Fruit fly (Drosophila melanogaster) whole organism, embryonic: Measurements from ENCODE around the gene CG18262.

Experiments used
- Atf3 ChIP-seq: fragments of 200-800 bp; sonication (Bioruptor generic); optimal IDR thresholded peaks from 3 replicates; lab custom pipeline; 2016; ENCODE audit warnings: missing biosample characterization, missing genetic modification characterization
- Awh ChIP-seq: fragments of 200-800 bp; sonication (Bioruptor generic); IDR thresholded peaks from 2 replicates; pipeline ENCODE4, ENCODE4 v1.3.6; 2022; ENCODE audit warnings: missing biosample characterization, missing genetic modification characterization
- CG10147 ChIP-seq: fragments of 200-800 bp; sonication (Bioruptor generic); optimal IDR thresholded peaks from 2 replicates; lab custom pipeline; 2019; ENCODE audit warnings: missing biosample characterization, mild to moderate bottlenecking, missing genetic modification characterization, moderate library complexity
- CG10462 ChIP-seq: fragments of 200-800 bp; sonication (Bioruptor generic); optimal IDR thresholded peaks from 2 replicates; lab custom pipeline; 2016; ENCODE audit warnings: missing biosample characterization, missing genetic modification characterization
- CG11247 ChIP-seq: fragments of 200-800 bp; sonication (Bioruptor generic); IDR thresholded peaks from 2 replicates; pipeline ENCODE4 v1.3.6; 2022; ENCODE audit warnings: missing biosample characterization, missing genetic modification characterization
- CG12071 ChIP-seq: fragments of 200-800 bp; sonication (Bioruptor generic); optimal IDR thresholded peaks from 3 replicates; lab custom pipeline; 2018; ENCODE audit warnings: missing biosample characterization, mild to moderate bottlenecking, missing genetic modification characterization
- CG14965 ChIP-seq: fragments of 200-800 bp; sonication (Bioruptor generic); optimal IDR thresholded peaks from 2 replicates; lab custom pipeline; 2016; ENCODE audit warnings: missing biosample characterization, missing genetic modification characterization, borderline replicate concordance
- CG15601 ChIP-seq: fragments of 200-800 bp; sonication (Bioruptor generic); optimal IDR thresholded peaks from 3 replicates; lab custom pipeline; 2019; ENCODE audit warnings: missing biosample characterization, mild to moderate bottlenecking, missing genetic modification characterization, moderate library complexity
- CG15696 ChIP-seq: fragments of 200-800 bp; sonication (Bioruptor generic); optimal IDR thresholded peaks from 2 replicates; lab custom pipeline; 2019; ENCODE audit warnings: missing biosample characterization, mild to moderate bottlenecking, missing genetic modification characterization, moderate library complexity
- CG17328 ChIP-seq: fragments of 200-800 bp; sonication (Bioruptor generic); IDR thresholded peaks from 2 replicates; pipeline ENCODE4 v1.3.6; 2022; ENCODE audit warnings: missing biosample characterization, missing genetic modification characterization
- CG17359 ChIP-seq: fragments of 200-800 bp; sonication (Bioruptor generic); optimal IDR thresholded peaks from 3 replicates; lab custom pipeline; 2018; ENCODE audit warnings: missing biosample characterization, mild to moderate bottlenecking, missing genetic modification characterization, moderate library complexity
- CG2120 ChIP-seq: fragments of 200-800 bp; sonication (Bioruptor generic); optimal IDR thresholded peaks from 3 replicates; lab custom pipeline; 2016; ENCODE audit warnings: missing biosample characterization, missing genetic modification characterization
- CG2202 ChIP-seq: fragments of 200-800 bp; sonication (Bioruptor generic); optimal IDR thresholded peaks from 2 replicates; lab custom pipeline; 2018; ENCODE audit warnings: missing biosample characterization, mild to moderate bottlenecking, missing genetic modification characterization
- CG31388 ChIP-seq: fragments of 200-800 bp; sonication (Bioruptor generic); optimal IDR thresholded peaks from 2 replicates; lab custom pipeline; 2016; ENCODE audit warnings: missing biosample characterization, missing genetic modification characterization
- CG4820 ChIP-seq: fragments of 200-800 bp; sonication (Bioruptor generic); optimal IDR thresholded peaks from 3 replicates; lab custom pipeline; 2016; ENCODE audit warnings: missing biosample characterization, missing genetic modification characterization
- CG7745 ChIP-seq: fragments of 200-800 bp; sonication (Bioruptor generic); optimal IDR thresholded peaks from 2 replicates; lab custom pipeline; 2018; ENCODE audit warnings: missing biosample characterization, mild to moderate bottlenecking, missing genetic modification characterization, moderate library complexity
- CG7786 ChIP-seq: fragments of 200-800 bp; sonication (Bioruptor generic); optimal IDR thresholded peaks from 2 replicates; lab custom pipeline; 2016; ENCODE audit warnings: missing biosample characterization, missing genetic modification characterization
- CG9609 ChIP-seq: fragments of 200-800 bp; sonication (Bioruptor generic); optimal IDR thresholded peaks from 3 replicates; lab custom pipeline; 2016; ENCODE audit warnings: missing biosample characterization, missing genetic modification characterization
- CG9727 ChIP-seq: fragments of 200-800 bp; sonication (Bioruptor generic); optimal IDR thresholded peaks from 3 replicates; lab custom pipeline; 2017; ENCODE audit warnings: missing biosample characterization, mild to moderate bottlenecking, missing genetic modification characterization
- Chrac-16 ChIP-seq: fragments of 200-800 bp; sonication (Bioruptor generic); optimal IDR thresholded peaks from 3 replicates; lab custom pipeline; 2016; ENCODE audit warnings: missing biosample characterization, missing genetic modification characterization
- E2f2 ChIP-seq: fragments of 200-800 bp; sonication (Bioruptor generic); IDR thresholded peaks from 2 replicates; pipeline ENCODE4 v1.3.6; 2022; ENCODE audit warnings: missing biosample characterization, missing genetic modification characterization
- Fer1 ChIP-seq: fragments of 200-800 bp; sonication (Bioruptor generic); optimal IDR thresholded peaks from 2 replicates; lab custom pipeline; 2017; ENCODE audit warnings: missing biosample characterization, mild to moderate bottlenecking, missing genetic modification characterization
- Fer3 ChIP-seq: fragments of 200-800 bp; sonication (Bioruptor generic); optimal IDR thresholded peaks from 2 replicates; lab custom pipeline; 2018; ENCODE audit warnings: missing biosample characterization, mild to moderate bottlenecking, missing genetic modification characterization, moderate library complexity
- Hey ChIP-seq: fragments of 200-800 bp; sonication (Bioruptor generic); optimal IDR thresholded peaks from 3 replicates; lab custom pipeline; 2018; ENCODE audit warnings: missing biosample characterization, mild to moderate bottlenecking, missing genetic modification characterization
- Nf-YA ChIP-seq: fragments of 200-800 bp; sonication (Bioruptor generic); IDR thresholded peaks from 2 replicates; pipeline ENCODE4 v1.3.6; 2022; ENCODE audit warnings: missing biosample characterization, missing genetic modification characterization
- Opbp ChIP-seq: fragments of 200-800 bp; sonication (Bioruptor generic); IDR thresholded peaks from 3 replicates; pipeline ENCODE4 v1.3.6; 2022; ENCODE audit warnings: missing biosample characterization, missing genetic modification characterization; ENCODE audit not compliant: partially characterized antibody
- Taf1 ChIP-seq: fragments of 200-800 bp; sonication (Bioruptor generic); IDR thresholded peaks from 2 replicates; pipeline ENCODE4 v1.3.6; 2022; ENCODE audit warnings: missing biosample characterization, missing genetic modification characterization
- Usf ChIP-seq: fragments of 200-800 bp; sonication (Bioruptor generic); optimal IDR thresholded peaks from 2 replicates; lab custom pipeline; 2017; ENCODE audit warnings: missing genotype, missing biosample characterization, missing genetic modification characterization
- az2 ChIP-seq: fragments of 200-800 bp; sonication (Bioruptor generic); optimal IDR thresholded peaks from 3 replicates; lab custom pipeline; 2016; ENCODE audit warnings: missing biosample characterization, missing genetic modification characterization
- bbx ChIP-seq: fragments of 200-800 bp; sonication (Bioruptor generic); IDR thresholded peaks from 2 replicates; pipeline ENCODE4 v1.3.6; 2022; ENCODE audit warnings: missing biosample characterization, missing genetic modification characterization; ENCODE audit not compliant: partially characterized antibody
- br ChIP-seq: fragments of >200 bp; optimal IDR thresholded peaks from 2 replicates; lab custom pipeline; 2017
- bsh ChIP-seq, 2 experiments: fragments of 200-800 bp; sonication (Bioruptor generic); optimal IDR thresholded peaks; 2 replicates each; lab custom pipeline; 2017 to 2018; ENCODE audit warnings: mild to moderate bottlenecking in 2 of 2, missing biosample characterization in 2 of 2, missing genetic modification characterization in 2 of 2, moderate library complexity in 1 of 2
- cato ChIP-seq: fragments of 200-800 bp; sonication (Bioruptor generic); optimal IDR thresholded peaks from 2 replicates; lab custom pipeline; 2016; ENCODE audit warnings: missing biosample characterization, missing genetic modification characterization, borderline replicate concordance
- da ChIP-seq: fragments of 200-800 bp; sonication (Bioruptor generic); optimal IDR thresholded peaks from 2 replicates; lab custom pipeline; 2016; ENCODE audit warnings: missing biosample characterization, missing genetic modification characterization
- dan ChIP-seq: fragments of 200-800 bp; sonication (Bioruptor generic); IDR thresholded peaks from 2 replicates; pipeline ENCODE4 v1.3.6; 2022; ENCODE audit warnings: missing biosample characterization, missing genetic modification characterization
- dimm ChIP-seq: fragments of 200-800 bp; sonication (Bioruptor generic); IDR thresholded peaks from 2 replicates; pipeline ENCODE4 v1.3.6; 2022; ENCODE audit warnings: missing biosample characterization, missing genetic modification characterization
- emc ChIP-seq: fragments of 200-800 bp; sonication (Bioruptor generic); optimal IDR thresholded peaks from 2 replicates; lab custom pipeline; 2016; ENCODE audit warnings: missing biosample characterization, missing genetic modification characterization
- jing ChIP-seq: fragments of 200-800 bp; sonication (Bioruptor generic); optimal IDR thresholded peaks from 2 replicates; lab custom pipeline; 2018; ENCODE audit warnings: missing biosample characterization, mild to moderate bottlenecking, missing genetic modification characterization
- lilli ChIP-seq: fragments of 200-800 bp; sonication (Bioruptor generic); optimal IDR thresholded peaks from 3 replicates; lab custom pipeline; 2016; ENCODE audit warnings: missing biosample characterization, missing genetic modification characterization
- lov ChIP-seq, 2 experiments: fragments of 200-800 bp in 1 of 2; fragments of >200 bp in 1 of 2; sonication (Bioruptor generic) in 1 of 2; IDR thresholded peaks in 1 of 2; optimal IDR thresholded peaks in 1 of 2; 2 replicates in 1 of 2; 3 replicates in 1 of 2; pipeline versions ENCODE4 v1.3.6 to Lab custom; 2017 to 2022; ENCODE audit warnings: missing biosample characterization in 1 of 2, missing genetic modification characterization in 1 of 2
- mam ChIP-seq: fragments of 200-800 bp; sonication (Bioruptor generic); optimal IDR thresholded peaks from 3 replicates; lab custom pipeline; 2016; ENCODE audit warnings: missing biosample characterization, missing genetic modification characterization
- prd ChIP-seq, 3 experiments: fragments of >200 bp in 2 of 3; fragments of 200-800 bp in 1 of 3; sonication (Bioruptor generic) in 1 of 3; optimal IDR thresholded peaks in 2 of 3; IDR thresholded peaks in 1 of 3; 2 replicates in 2 of 3; 3 replicates in 1 of 3; pipeline versions ENCODE4 v1.3.6 to Lab custom; 2017 to 2022; ENCODE audit warnings: missing biosample characterization in 1 of 3, missing genetic modification characterization in 1 of 3
- sc ChIP-seq, 3 experiments: fragments of >200 bp in 2 of 3; fragments of 200-800 bp in 1 of 3; sonication (Bioruptor generic) in 1 of 3; optimal IDR thresholded peaks; 2 replicates in 2 of 3; 3 replicates in 1 of 3; lab custom pipeline; 2017; ENCODE audit warnings: mild to moderate bottlenecking in 1 of 3, missing biosample characterization in 1 of 3, missing genetic modification characterization in 1 of 3, missing genetic modification reagents in 1 of 3
- scrt ChIP-seq: fragments of 200-800 bp; sonication (Bioruptor generic); optimal IDR thresholded peaks from 2 replicates; lab custom pipeline; 2018; ENCODE audit warnings: missing biosample characterization, mild to moderate bottlenecking, missing genetic modification characterization, moderate library complexity
- sim ChIP-seq: fragments of 200-800 bp; sonication (Bioruptor generic); IDR thresholded peaks from 2 replicates; pipeline ENCODE4 v1.3.6; 2022; ENCODE audit warnings: missing biosample characterization, missing genetic modification characterization
- ssp ChIP-seq: fragments of 200-800 bp; sonication (Bioruptor generic); IDR thresholded peaks from 2 replicates; pipeline ENCODE4 v1.3.6; 2022; ENCODE audit warnings: missing biosample characterization, missing genetic modification characterization
- tna ChIP-seq: fragments of 200-800 bp; sonication (Bioruptor generic); IDR thresholded peaks from 2 replicates; pipeline ENCODE4 v1.3.6; 2022; ENCODE audit warnings: missing biosample characterization, missing genetic modification characterization; ENCODE audit not compliant: partially characterized antibody
- toy ChIP-seq: fragments of 200-800 bp; sonication (Bioruptor generic); IDR thresholded peaks from 2 replicates; pipeline ENCODE4 v1.3.6; 2022; ENCODE audit warnings: missing biosample characterization, missing genetic modification characterization
- ttk ChIP-seq: fragments of 200-800 bp; sonication (Bioruptor generic); IDR thresholded peaks from 2 replicates; pipeline ENCODE4 v2.1.2; 2022; ENCODE audit warnings: missing biosample characterization, missing genetic modification characterization
- vvl ChIP-seq: fragments of 200-800 bp; sonication (Bioruptor generic); IDR thresholded peaks from 2 replicates; pipeline ENCODE4 v1.3.6; 2022; ENCODE audit warnings: missing biosample characterization, missing genetic modification characterization

CG18262 gene

dm6 chrX:8126149-8126548 lies 26.6 kb upstream of the CG18262 start (continued):
- TF ChIP-seq CG15601 (tag; lab: Kevin White, UChicago): peak; percentile 73
- TF ChIP-seq Hey: no peak
- no peak for TF ChIP-seq br (lab: Kevin White, UChicago)
- peak; percentile 9 for TF ChIP-seq CG9609 (GFP tag; lab: Kevin White, UChicago)
- TF ChIP-seq az2 (GFP tag; lab: Kevin White, UChicago): peak; percentile 69
- TF ChIP-seq ttk: peak; percentile 65
- TF ChIP-seq ssp (GFP tag; lab: Robert Waterston, UW): peak; percentile 45
- TF ChIP-seq CG10462 (GFP tag; lab: Kevin White, UChicago): peak; percentile 26
- peak; percentile 53 for TF ChIP-seq CG4820
- TF ChIP-seq Usf (GFP tag; lab: Kevin White, UChicago): no peak
- TF ChIP-seq lilli (GFP tag; lab: Kevin White, UChicago): peak; percentile 42
- TF ChIP-seq Taf1 (GFP tag; lab: Robert Waterston, UW): no peak
- no peak for TF ChIP-seq Fer1 (GFP tag; lab: Kevin White, UChicago)
- no peak for TF ChIP-seq mam (GFP tag; lab: Kevin White, UChicago)
- no peak for TF ChIP-seq CG2120 (GFP tag; lab: Kevin White, UChicago)
- TF ChIP-seq jing (GFP tag; lab: Kevin White, UChicago): peak; percentile 52
- no peak for TF ChIP-seq CG7786 (GFP tag; lab: Kevin White, UChicago)
- TF ChIP-seq Chrac-16 (GFP tag; lab: Kevin White, UChicago): peak; percentile 45
- TF ChIP-seq CG12071 (GFP tag; lab: Kevin White, UChicago): peak; percentile 20
- peak; percentile 50 for TF ChIP-seq CG9727 (GFP tag; lab: Kevin White, UChicago)
- no peak for TF ChIP-seq CG15696 (tag; lab: Kevin White, UChicago)
- TF ChIP-seq Fer3: peak; percentile 9
- no peak for TF ChIP-seq dan (GFP tag; lab: Robert Waterston, UW)
- TF ChIP-seq CG11247 (GFP tag; lab: Robert Waterston, UW): no peak
- no peak for TF ChIP-seq emc (GFP tag; lab: Kevin White, UChicago)
- TF ChIP-seq CG10147 (GFP tag; lab: Kevin White, UChicago): no peak
- TF ChIP-seq dimm (GFP tag; lab: Robert Waterston, UW): peak; percentile 41; the same call in 1 of the 2 replicates
- TF ChIP-seq bbx (GFP tag; lab: Robert Waterston, UW): no peak
- no peak for TF ChIP-seq da (GFP tag; lab: Kevin White, UChicago)
- TF ChIP-seq prd (optimal IDR thresholded peaks at IDR 0.05; lab: Kevin White, UChicago): no peak
- peak; percentile 85 for TF ChIP-seq prd (GFP tag; IDR thresholded peaks at IDR 0.05; lab: Robert Waterston, UW)
- TF ChIP-seq lov (optimal IDR thresholded peaks at IDR 0.05; lab: Kevin White, UChicago): no peak
- 0 out of 3 replicates have a peak, but pooled peaks have one; percentile 57 for TF ChIP-seq lov (GFP tag; IDR thresholded peaks at IDR 0.05; lab: Robert Waterston, UW)
- TF ChIP-seq toy: no peak
- peak; percentile 81 for TF ChIP-seq CG17359
- peak; percentile 58 for TF ChIP-seq CG2202 (tag; lab: Kevin White, UChicago)
- TF ChIP-seq bsh (GFP tag; optimal IDR thresholded peaks at IDR 0.05; lab: Kevin White, UChicago): peak in 1 of 2 experiments; percentile 88
- peak; percentile 34; the same call in 1 of the 2 replicates for TF ChIP-seq sim (GFP tag; lab: Robert Waterston, UW)
- no peak for TF ChIP-seq Nf-YA (GFP tag; lab: Robert Waterston, UW)
- no peak for TF ChIP-seq CG31388 (GFP tag; lab: Kevin White, UChicago)
- TF ChIP-seq Awh (GFP tag; lab: Robert Waterston, UW): peak; percentile 76
- TF ChIP-seq E2f2 (GFP tag; lab: Robert Waterston, UW): peak; percentile 29; the same call in 1 of the 2 replicates
- TF ChIP-seq CG7745 (tag; lab: Kevin White, UChicago): no peak
- peak; percentile 38 for TF ChIP-seq Atf3 (GFP tag; lab: Kevin White, UChicago)
- TF ChIP-seq sc (optimal IDR thresholded peaks at IDR 0.05; lab: Kevin White, UChicago): no peak
- peak; percentile 54 for TF ChIP-seq sc (GFP tag; optimal IDR thresholded peaks at IDR 0.05; lab: Kevin White, UChicago)
- no peak for TF ChIP-seq CG14965
- TF ChIP-seq Opbp (GFP tag; lab: Robert Waterston, UW): no peak
- TF ChIP-seq CG17328 (GFP tag; lab: Robert Waterston, UW): peak; percentile 81
- TF ChIP-seq cato: peak; percentile 42
- TF ChIP-seq tna (GFP tag; lab: Robert Waterston, UW): no peak
- TF ChIP-seq vvl (GFP tag; lab: Robert Waterston, UW): peak; percentile 72
- TF ChIP-seq scrt: no peak
